Worm (Caenorhabditis elegans): ENCODE measurements around the gene oac-8.

DNA sequence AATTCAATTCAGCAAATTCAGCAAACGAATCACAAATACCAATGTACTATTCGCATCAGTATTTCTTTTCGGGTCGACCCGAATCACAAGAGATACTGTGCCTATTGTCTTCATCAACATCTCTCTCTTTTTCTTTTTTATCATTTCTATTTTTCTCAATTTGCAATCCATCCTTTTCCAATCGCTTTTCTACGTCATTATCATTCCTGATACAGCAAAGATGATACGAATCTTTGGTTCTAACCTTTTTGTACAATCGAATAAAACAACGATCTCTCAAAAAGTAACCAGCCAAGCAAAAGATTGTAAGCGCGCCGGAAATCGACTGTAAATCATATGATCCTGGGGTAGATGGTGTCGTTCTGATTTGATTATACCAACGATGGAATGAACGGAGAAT is 25.6 kb downstream of the oac-8 start:
- TF ChIP-seq cnd-1 (tag; optimal IDR thresholded peaks at IDR 0.05) (no peak), lsy-2 (tag; optimal IDR thresholded peaks at IDR 0.05) (no peak), ztf-11 (tag; optimal IDR thresholded peaks at IDR 0.05) (no peak), mep-1 (tag; optimal IDR thresholded peaks at IDR 0.05) (no peak), nhr-28 (tag; optimal IDR thresholded peaks at IDR 0.05) (no peak), drap-1 (GFP tag; optimal IDR thresholded peaks at IDR 0.05) (no peak), nhr-76 (tag; optimal IDR thresholded peaks at IDR 0.05) (no peak)
